Fruit fly (Drosophila melanogaster) whole organism, embryonic: Measurements from ENCODE around the gene Cyp4ac2.

Experiments
- Asciz ChIP-seq: fragments of 200-800 bp; sonication (Bioruptor generic); optimal IDR thresholded peaks from 2 replicates; lab custom pipeline; 2017; ENCODE audit warnings: missing biosample characterization, mild to moderate bottlenecking, missing genetic modification characterization, missing genetic modification reagents
- Blimp-1 ChIP-seq: fragments of 200-800 bp; sonication (Bioruptor generic); optimal IDR thresholded peaks from 3 replicates; lab custom pipeline; 2018; ENCODE audit warnings: missing biosample characterization, missing genetic modification characterization, mild to moderate bottlenecking, moderate library complexity, missing genetic modification reagents
- CG10462 ChIP-seq: fragments of 200-800 bp; sonication (Bioruptor generic); optimal IDR thresholded peaks from 2 replicates; lab custom pipeline; 2016; ENCODE audit warnings: missing biosample characterization, missing genetic modification characterization
- CG11695 ChIP-seq: fragments of 200-800 bp; sonication (Bioruptor generic); IDR thresholded peaks from 3 replicates; pipeline ENCODE4 v1.3.6; 2022; ENCODE audit warnings: missing biosample characterization, missing genetic modification characterization
- CG13123 ChIP-seq: fragments of 200-800 bp; sonication (Bioruptor generic); optimal IDR thresholded peaks from 2 replicates; lab custom pipeline; 2016; ENCODE audit warnings: missing biosample characterization, missing genetic modification characterization
- CG13287 ChIP-seq: fragments of 200-800 bp; sonication (Bioruptor generic); IDR thresholded peaks from 2 replicates; pipeline ENCODE4 v1.3.6; 2022; ENCODE audit warnings: missing biosample characterization, missing genetic modification characterization; ENCODE audit not compliant: partially characterized antibody
- CG13624 ChIP-seq: fragments of 200-800 bp; sonication (Bioruptor generic); optimal IDR thresholded peaks from 2 replicates; lab custom pipeline; 2016; ENCODE audit warnings: missing biosample characterization, missing genetic modification characterization
- CG17359 ChIP-seq: fragments of 200-800 bp; sonication (Bioruptor generic); optimal IDR thresholded peaks from 3 replicates; lab custom pipeline; 2018; ENCODE audit warnings: missing biosample characterization, mild to moderate bottlenecking, missing genetic modification characterization, moderate library complexity
- CG17361 ChIP-seq: fragments of 200-800 bp; sonication (Bioruptor generic); IDR thresholded peaks from 3 replicates; pipeline ENCODE4 v1.3.6; 2022; ENCODE audit warnings: missing biosample characterization, missing genetic modification characterization
- CG2199 ChIP-seq: fragments of 200-800 bp; sonication (Bioruptor generic); IDR thresholded peaks from 3 replicates; pipeline ENCODE4 v1.3.6; 2022; ENCODE audit warnings: missing biosample characterization, missing genetic modification characterization
- CG30431 ChIP-seq: fragments of 200-800 bp; sonication (Bioruptor generic); optimal IDR thresholded peaks from 2 replicates; lab custom pipeline; 2017; ENCODE audit warnings: missing biosample characterization, missing genetic modification characterization
- CG34376 ChIP-seq: fragments of 200-800 bp; sonication (Bioruptor generic); optimal IDR thresholded peaks from 2 replicates; lab custom pipeline; 2018; ENCODE audit warnings: missing biosample characterization, mild to moderate bottlenecking, missing genetic modification characterization
- CG4328 ChIP-seq: fragments of 200-800 bp; sonication (Bioruptor generic); optimal IDR thresholded peaks from 3 replicates; lab custom pipeline; 2017; ENCODE audit warnings: missing biosample characterization, missing genetic modification reagents, missing genetic modification characterization
- CG4360 ChIP-seq: fragments of 200-800 bp; sonication (Bioruptor generic); IDR thresholded peaks from 2 replicates; pipeline ENCODE4 v1.3.6; 2022; ENCODE audit warnings: missing biosample characterization, missing genetic modification characterization
- CG5180 ChIP-seq: fragments of 200-800 bp; sonication (Bioruptor generic); optimal IDR thresholded peaks from 3 replicates; lab custom pipeline; 2017; ENCODE audit warnings: missing biosample characterization, missing genetic modification characterization, mild to moderate bottlenecking, moderate library complexity, missing genetic modification reagents
- CG6175 ChIP-seq: fragments of 200-800 bp; sonication (Bioruptor generic); IDR thresholded peaks from 3 replicates; pipeline ENCODE4 v1.3.6; 2022; ENCODE audit warnings: missing biosample characterization, missing genetic modification characterization
- CG6654 ChIP-seq: fragments of 200-800 bp; sonication (Bioruptor generic); optimal IDR thresholded peaks from 2 replicates; lab custom pipeline; 2017; ENCODE audit warnings: missing biosample characterization, mild to moderate bottlenecking, missing genetic modification characterization
- CG6689 ChIP-seq: fragments of 200-800 bp; sonication (Bioruptor generic); IDR thresholded peaks from 2 replicates; pipeline ENCODE4 v1.3.6; 2022; ENCODE audit warnings: missing biosample characterization, missing genetic modification characterization
- CG7987 ChIP-seq: fragments of 200-800 bp; sonication (Bioruptor generic); optimal IDR thresholded peaks from 2 replicates; lab custom pipeline; 2018; ENCODE audit warnings: missing biosample characterization, mild to moderate bottlenecking, missing genetic modification characterization, moderate library complexity
- CG9797 ChIP-seq: fragments of 200-800 bp; sonication (Bioruptor generic); optimal IDR thresholded peaks from 3 replicates; lab custom pipeline; 2018; ENCODE audit warnings: missing biosample characterization, mild to moderate bottlenecking, missing genetic modification characterization
- CkIIα-i1 ChIP-seq: fragments of 200-800 bp; sonication (Bioruptor generic); IDR thresholded peaks from 2 replicates; pipeline ENCODE4 v1.3.6; 2022; ENCODE audit warnings: missing biosample characterization, missing genetic modification characterization
- D19A ChIP-seq: fragments of 200-800 bp; optimal IDR thresholded peaks from 3 replicates; lab custom pipeline; 2019; ENCODE audit warnings: missing biosample characterization, mild to moderate bottlenecking, missing genetic modification characterization, moderate library complexity
- Fer3 ChIP-seq: fragments of 200-800 bp; sonication (Bioruptor generic); optimal IDR thresholded peaks from 2 replicates; lab custom pipeline; 2018; ENCODE audit warnings: missing biosample characterization, mild to moderate bottlenecking, missing genetic modification characterization, moderate library complexity
- HmgD ChIP-seq: fragments of 200-800 bp; sonication (Bioruptor generic); optimal IDR thresholded peaks from 3 replicates; lab custom pipeline; 2016; ENCODE audit warnings: missing biosample characterization, missing genetic modification characterization
- NK7.1 ChIP-seq: fragments of 200-800 bp; sonication (Bioruptor generic); optimal IDR thresholded peaks from 3 replicates; lab custom pipeline; 2016; ENCODE audit warnings: missing biosample characterization, missing genetic modification characterization
- NfI ChIP-seq: fragments of 200-800 bp; sonication (Bioruptor generic); optimal IDR thresholded peaks from 3 replicates; lab custom pipeline; 2018; ENCODE audit warnings: missing biosample characterization, mild to moderate bottlenecking, missing genetic modification characterization, moderate library complexity
- Scr ChIP-seq: fragments of 200-800 bp; sonication (Bioruptor generic); IDR thresholded peaks from 2 replicates; pipeline ENCODE4 v1.3.6; 2022; ENCODE audit warnings: missing biosample characterization, missing genetic modification characterization; ENCODE audit not compliant: partially characterized antibody
- Sin3A ChIP-seq: fragments of >200 bp; optimal IDR thresholded peaks from 2 replicates; lab custom pipeline; 2018
- ab ChIP-seq: fragments of 200-800 bp; sonication (Bioruptor generic); optimal IDR thresholded peaks from 2 replicates; lab custom pipeline; 2016; ENCODE audit warnings: missing biosample characterization, missing genetic modification characterization
- az2 ChIP-seq: fragments of 200-800 bp; sonication (Bioruptor generic); optimal IDR thresholded peaks from 3 replicates; lab custom pipeline; 2016; ENCODE audit warnings: missing biosample characterization, missing genetic modification characterization
- bigmax ChIP-seq: fragments of 200-800 bp; sonication (Bioruptor generic); optimal IDR thresholded peaks from 2 replicates; lab custom pipeline; 2018; ENCODE audit warnings: missing biosample characterization, mild to moderate bottlenecking, missing genetic modification characterization
- cg ChIP-seq: fragments of 200-800 bp; sonication (Bioruptor generic); optimal IDR thresholded peaks from 3 replicates; lab custom pipeline; 2019; ENCODE audit warnings: missing biosample characterization, mild to moderate bottlenecking, missing genetic modification characterization, moderate library complexity
- chif ChIP-seq, 2 experiments: fragments of 200-800 bp; sonication (Bioruptor generic); optimal IDR thresholded peaks; 3 replicates each; lab custom pipeline; 2016; ENCODE audit warnings: missing biosample characterization in 2 of 2, missing genetic modification characterization in 2 of 2
- chm ChIP-seq: fragments of 200-800 bp; sonication (Bioruptor generic); IDR thresholded peaks from 2 replicates; pipeline ENCODE4 v1.3.6; 2022; ENCODE audit warnings: missing biosample characterization, missing genetic modification characterization
- ci ChIP-seq: fragments of 200-800 bp; sonication (Bioruptor generic); IDR thresholded peaks from 3 replicates; pipeline ENCODE4 v1.3.6; 2022; ENCODE audit warnings: missing biosample characterization, missing genetic modification characterization
- dysf ChIP-seq: fragments of 200-800 bp; sonication (Bioruptor generic); IDR thresholded peaks from 3 replicates; pipeline ENCODE4 v1.3.6; 2022; ENCODE audit warnings: missing biosample characterization, missing genetic modification characterization
- fru ChIP-seq: fragments of >200 bp; optimal IDR thresholded peaks from 2 replicates; lab custom pipeline; 2017
- knrl ChIP-seq: fragments of 200-800 bp; sonication (Bioruptor generic); IDR thresholded peaks from 3 replicates; pipeline ENCODE4 v1.3.6; 2022; ENCODE audit warnings: missing biosample characterization, missing genetic modification characterization; ENCODE audit not compliant: partially characterized antibody
- nerfin-1 ChIP-seq: fragments of 200-800 bp; sonication (Bioruptor generic); optimal IDR thresholded peaks from 3 replicates; lab custom pipeline; 2019; ENCODE audit warnings: missing biosample characterization, mild to moderate bottlenecking, missing genetic modification characterization, moderate library complexity
- nom ChIP-seq: fragments of 200-800 bp; sonication (Bioruptor generic); optimal IDR thresholded peaks from 2 replicates; lab custom pipeline; 2017; ENCODE audit warnings: missing biosample characterization, missing genetic modification characterization, mild to moderate bottlenecking, moderate library complexity, missing genetic modification reagents
- p53 ChIP-seq: fragments of 200-800 bp; sonication (Bioruptor generic); optimal IDR thresholded peaks from 2 replicates; lab custom pipeline; 2016; ENCODE audit warnings: missing biosample characterization, missing genetic modification characterization
- pan ChIP-seq, 4 experiments: fragments of >200 bp in 3 of 4; fragments of 200-800 bp in 1 of 4; sonication (Bioruptor generic) in 1 of 4; optimal IDR thresholded peaks in 3 of 4; IDR thresholded peaks in 1 of 4; 2 replicates each; pipeline versions ENCODE4 v1.3.6 to Lab custom; 2017 to 2022; ENCODE audit warnings: missing biosample characterization in 2 of 4, missing genetic modification characterization in 2 of 4, mixed read lengths in 1 of 4
- peb ChIP-seq: fragments of 200-800 bp; sonication (Bioruptor generic); IDR thresholded peaks from 2 replicates; pipeline ENCODE4 v1.3.6; 2022; ENCODE audit warnings: missing biosample characterization, missing genetic modification characterization
- pum ChIP-seq: fragments of 200-800 bp; sonication (Bioruptor generic); optimal IDR thresholded peaks from 2 replicates; lab custom pipeline; 2016; ENCODE audit warnings: missing biosample characterization, missing genetic modification characterization
- ro ChIP-seq: fragments of 200-800 bp; sonication (Bioruptor generic); IDR thresholded peaks from 2 replicates; pipeline ENCODE4 v1.3.6; 2022; ENCODE audit warnings: missing biosample characterization, missing genetic modification characterization
- salm ChIP-seq: fragments of 200-800 bp; sonication (Bioruptor generic); optimal IDR thresholded peaks from 2 replicates; lab custom pipeline; 2018; ENCODE audit warnings: missing biosample characterization, mild to moderate bottlenecking, missing genetic modification characterization
- shn ChIP-seq: fragments of 200-800 bp; sonication (Bioruptor generic); optimal IDR thresholded peaks from 3 replicates; lab custom pipeline; 2016; ENCODE audit warnings: missing biosample characterization, missing genetic modification characterization
- sna ChIP-seq: fragments of 200-800 bp; sonication (Bioruptor generic); IDR thresholded peaks from 2 replicates; pipeline ENCODE4 v1.3.6; 2022; ENCODE audit warnings: missing biosample characterization, missing genetic modification characterization; ENCODE audit not compliant: partially characterized antibody
- ttk ChIP-seq: fragments of 200-800 bp; sonication (Bioruptor generic); IDR thresholded peaks from 2 replicates; pipeline ENCODE4 v2.1.2; 2022; ENCODE audit warnings: missing biosample characterization, missing genetic modification characterization
- z ChIP-seq: fragments of 200-800 bp; sonication (Bioruptor generic); IDR thresholded peaks from 3 replicates; pipeline ENCODE4 v1.3.6; 2022; ENCODE audit warnings: missing biosample characterization, missing genetic modification characterization

The Cyp4ac2 gene

dm6 chr2L:5306373-5306997 is 40.3 kb downstream of the Cyp4ac2 start (continued):
- TF ChIP-seq CG2199 (GFP tag; lab: Robert Waterston, UW) (0 out of 3 replicates have a peak, but pooled peaks have one; percentile 48), CG6654 (GFP tag; lab: Kevin White, UChicago) (no peak), chif (GFP tag; optimal IDR thresholded peaks at IDR 0.05; lab: Kevin White, UChicago) (no peak), CG17359 (no peak), bigmax (GFP tag; lab: Kevin White, UChicago) (no peak), knrl (GFP tag; lab: Robert Waterston, UW) (0 out of 3 replicates have a peak, but pooled peaks have one; percentile 10), CkIIα-i1 (no peak), CG30431 (GFP tag; lab: Kevin White, UChicago) (no peak), CG4360 (GFP tag; lab: Robert Waterston, UW) (no peak), Scr (no peak), peb (no peak), CG4328 (GFP tag; lab: Kevin White, UChicago) (peak; percentile 23), CG10462 (GFP tag; lab: Kevin White, UChicago) (no peak), Sin3A (no peak), fru (lab: Kevin White, UChicago) (no peak), nerfin-1 (tag; lab: Kevin White, UChicago) (peak; percentile 75), CG13123 (GFP tag; lab: Kevin White, UChicago) (no peak), CG6689 (GFP tag; lab: Robert Waterston, UW) (no peak), salm (tag; lab: Kevin White, UChicago) (no peak), CG9797 (no peak), az2 (GFP tag; lab: Kevin White, UChicago) (no peak), pan (optimal IDR thresholded peaks at IDR 0.05; lab: Kevin White, UChicago) (no peak), pan (GFP tag; optimal IDR thresholded peaks at IDR 0.05 in 1 of 2, IDR thresholded peaks at IDR 0.05 in 1 of 2) (peak in 1 of 2 experiments; percentile 15), NfI (no peak), Blimp-1 (peak; percentile 18), CG11695 (GFP tag; lab: Robert Waterston, UW) (no peak), CG13287 (peak; percentile 9; the same call in 1 of the 2 replicates), ro (no peak), ttk (GFP tag; lab: Robert Waterston, UW) (peak; percentile 70), Asciz (no peak), NK7.1 (GFP tag; lab: Kevin White, UChicago) (no peak), CG5180 (peak; percentile 94), dysf (no peak), D19A (no peak), CG7987 (GFP tag; lab: Kevin White, UChicago) (no peak), ab (GFP tag; lab: Kevin White, UChicago) (no peak), p53 (no peak), Fer3 (tag; lab: Kevin White, UChicago) (no peak), pum (no peak), z (GFP tag; lab: Robert Waterston, UW) (peak; percentile 42; the same call in 1 of the 3 replicates), CG13624 (no peak), shn (GFP tag; lab: Kevin White, UChicago) (no peak), HmgD (peak; percentile 15), chm (GFP tag; lab: Robert Waterston, UW) (peak; percentile 19; the same call in 1 of the 2 replicates), sna (GFP tag; lab: Robert Waterston, UW) (peak; percentile 52; the same call in 1 of the 2 replicates), cg (GFP tag; lab: Kevin White, UChicago) (peak; percentile 90), CG6175 (GFP tag; lab: Robert Waterston, UW) (no peak), nom (peak; percentile 13), ci (peak; percentile 39; the same call in 1 of the 3 replicates), CG17361 (no peak), CG34376 (GFP tag; lab: Kevin White, UChicago) (no peak)
